Worm (Caenorhabditis elegans): ENCODE data around the gene tag-180.
A peak's percentile ranks its signal among the peaks of the same experiment; 100 is the strongest.

The tag-180 gene

ce11 chrII:11329021-11329479, at the start of gene tag-180:
Gene tag-180, minus strand, starts transcription at chrII:11329429.
- TF ChIP-seq nhr-77 (tag; optimal IDR thresholded peaks at IDR 0.05): no peak
- TF ChIP-seq lin-14 (GFP tag; optimal IDR thresholded peaks at IDR 0.05): peak; percentile 63
- TF ChIP-seq ceh-82 (tag; optimal IDR thresholded peaks at IDR 0.05): peak in 1 of 3 experiments; percentile 1

ce11 chrII:11377700-11378099, 48.5 kb upstream of the tag-180 start:
- TF ChIP-seq lin-15B (tag; optimal IDR thresholded peaks at IDR 0.05) (no peak), ztf-11 (tag; optimal IDR thresholded peaks at IDR 0.05) (no peak), unc-30 (tag; optimal IDR thresholded peaks at IDR 0.05) (no peak), nhr-47 (tag; optimal IDR thresholded peaks at IDR 0.05) (peak; percentile 10), grh-1 (GFP tag; IDR thresholded peaks at IDR 0.05) (no peak), mab-9 (GFP tag; IDR thresholded peaks at IDR 0.05) (no peak), nhr-76 (tag; optimal IDR thresholded peaks at IDR 0.05) (no peak), ceh-88 (GFP tag; IDR thresholded peaks at IDR 0.05) (no peak), ceh-90 (tag; optimal IDR thresholded peaks at IDR 0.05) (no peak), isw-1 (GFP tag; IDR thresholded peaks at IDR 0.05) (no peak), nhr-20 (tag; optimal IDR thresholded peaks at IDR 0.05) (no peak), dsc-1 (tag; optimal IDR thresholded peaks at IDR 0.05) (peak; percentile 56), unc-98 (GFP tag; IDR thresholded peaks at IDR 0.05) (no peak), elt-3 (tag; optimal IDR thresholded peaks at IDR 0.05) (no peak), zag-1 (tag; optimal IDR thresholded peaks at IDR 0.05) (no peak), lir-3 (tag; optimal IDR thresholded peaks at IDR 0.05; ENCODE audit: poor library complexity) (no peak), aly-2 (tag; optimal IDR thresholded peaks at IDR 0.05) (no peak), fkh-10 (GFP tag; optimal IDR thresholded peaks at IDR 0.05) (no peak), jun-1 (tag; optimal IDR thresholded peaks at IDR 0.05) (no peak), fkh-8 (tag; optimal IDR thresholded peaks at IDR 0.05) (peak; percentile 53), rnt-1 (tag; optimal IDR thresholded peaks at IDR 0.05) (no peak)

ce11 chrII:11376598-11377108, 47.4 kb upstream of the tag-180 start:
- TF ChIP-seq snu-23 (GFP tag; optimal IDR thresholded peaks at IDR 0.05) (peak; percentile 32), dpl-1 (GFP tag; optimal IDR thresholded peaks at IDR 0.05) (peak in 2 of 3 experiments; percentile 17 to 35), elt-2 (tag; optimal IDR thresholded peaks at IDR 0.05) (peak; percentile 62), elt-3 (tag; optimal IDR thresholded peaks at IDR 0.05) (peak in 1 of 6 experiments; percentile 31), lin-13 (GFP tag; optimal IDR thresholded peaks at IDR 0.05) (peak; percentile 1), nhr-47 (tag; optimal IDR thresholded peaks at IDR 0.05) (peak; percentile 68), unc-30 (tag; optimal IDR thresholded peaks at IDR 0.05) (no peak), lin-15B (tag; optimal IDR thresholded peaks at IDR 0.05) (peak; percentile 13), nhr-90 (tag; optimal IDR thresholded peaks at IDR 0.05; ENCODE audit: poor library complexity) (peak; percentile 69), lin-14 (GFP tag; optimal IDR thresholded peaks at IDR 0.05) (peak; percentile 66), sup-37 (GFP tag; optimal IDR thresholded peaks at IDR 0.05) (peak; percentile 36), nhr-20 (tag; optimal IDR thresholded peaks at IDR 0.05) (peak; percentile 52), F16B12.6 (tag; optimal IDR thresholded peaks at IDR 0.05) (no peak), nhr-76 (tag; optimal IDR thresholded peaks at IDR 0.05) (no peak), tbx-2 (tag; optimal IDR thresholded peaks at IDR 0.05) (no peak), grh-1 (GFP tag; IDR thresholded peaks at IDR 0.05) (peak; percentile 8; the same call in 1 of the 2 replicates), irx-1 (tag; optimal IDR thresholded peaks at IDR 0.05) (no peak), nhr-28 (tag; optimal IDR thresholded peaks at IDR 0.05) (no peak), Y116A8C.19 (tag; optimal IDR thresholded peaks at IDR 0.05; ENCODE audit: borderline replicate concordance) (no peak), pax-3 (tag; optimal IDR thresholded peaks at IDR 0.05) (no peak), unc-130 (tag; optimal IDR thresholded peaks at IDR 0.05) (no peak), ztf-4 (tag; optimal IDR thresholded peaks at IDR 0.05) (peak; percentile 44), nhr-85 (tag) (peak; percentile 88), hpl-2 (GFP tag; optimal IDR thresholded peaks at IDR 0.05) (no peak), ces-1 (GFP tag; optimal IDR thresholded peaks at IDR 0.05) (no peak), unc-62 (GFP tag; optimal IDR thresholded peaks at IDR 0.05) (no peak), efl-1 (optimal IDR thresholded peaks at IDR 0.05) (peak; percentile 2 to 54), efl-1 (GFP tag; optimal IDR thresholded peaks at IDR 0.05 in 1 of 2) (peak in 1 of 2 experiments; percentile 56), blmp-1 (tag; optimal IDR thresholded peaks at IDR 0.05) (no peak), ceh-82 (tag; optimal IDR thresholded peaks at IDR 0.05) (no peak), snpc-4 (tag; optimal IDR thresholded peaks at IDR 0.05) (peak; percentile 96), tlp-1 (tag; optimal IDR thresholded peaks at IDR 0.05) (no peak), zag-1 (tag; optimal IDR thresholded peaks at IDR 0.05) (no peak), aha-1 (tag; optimal IDR thresholded peaks at IDR 0.05) (no peak), ceh-88 (GFP tag; IDR thresholded peaks at IDR 0.05) (no peak), fkh-10 (GFP tag; optimal IDR thresholded peaks at IDR 0.05) (no peak)

All from whole organism, L1 larva.